Worm (Caenorhabditis elegans) whole organism, young adult: Measurements from ENCODE around the gene rpl-29.
A peak's percentile ranks its signal among the peaks of the same experiment; 100 is the strongest.

Source experiments
- B0019.2 ChIP-seq: fragments of 200-800 bp; sonication (Bioruptor generic); conservative IDR thresholded peaks from 2 replicates; pipeline ENCODE4 v1.3.6; 2022; ENCODE audit warnings: missing genetic modification reagents, missing genetic modification characterization, missing compliant biosample characterization
- Y67H2A.10 ChIP-seq: fragments of 200-800 bp; sonication (Bioruptor generic); conservative IDR thresholded peaks from 2 replicates; pipeline ENCODE4 v1.3.6; 2022; ENCODE audit warnings: missing genetic modification reagents, missing genetic modification characterization, missing compliant biosample characterization
- Y95B8A.8 ChIP-seq: fragments of 200-800 bp; sonication (Bioruptor generic); IDR thresholded peaks from 2 replicates; pipeline ENCODE4 v1.3.6; 2022; ENCODE audit warnings: missing genetic modification reagents, missing genetic modification characterization, missing compliant biosample characterization
- aptf-3 ChIP-seq: fragments of 200-800 bp; sonication (Bioruptor generic); IDR thresholded peaks from 2 replicates; pipeline ENCODE4 v1.3.6; 2022; ENCODE audit warnings: missing genetic modification characterization, missing compliant biosample characterization
- attf-6 ChIP-seq: fragments of 200-800 bp; sonication (Bioruptor generic); IDR thresholded peaks from 2 replicates; pipeline ENCODE4 v1.3.6; 2022; ENCODE audit warnings: missing genetic modification reagents, missing genetic modification characterization, missing compliant biosample characterization
- cebp-2 ChIP-seq: fragments of 200-800 bp; sonication (Bioruptor generic); IDR thresholded peaks from 2 replicates; pipeline ENCODE4 v1.3.6; 2022; ENCODE audit warnings: missing genetic modification characterization, missing compliant biosample characterization
- ceh-27 ChIP-seq: fragments of 200-800 bp; sonication (Bioruptor generic); optimal IDR thresholded peaks from 2 replicates; lab custom pipeline; 2018; ENCODE audit warnings: mild to moderate bottlenecking, missing genetic modification characterization, moderate library complexity, missing compliant biosample characterization
- egrh-3 ChIP-seq: fragments of 200-800 bp; sonication (Bioruptor generic); IDR thresholded peaks from 2 replicates; pipeline ENCODE4 v1.3.6; 2022; ENCODE audit warnings: missing genetic modification reagents, missing genetic modification characterization, missing compliant biosample characterization
- ets-4 ChIP-seq: fragments of 200-800 bp; sonication (Bioruptor generic); optimal IDR thresholded peaks from 2 replicates; lab custom pipeline; 2018; ENCODE audit warnings: mild to moderate bottlenecking, missing genetic modification characterization, missing compliant biosample characterization
- hlh-26 ChIP-seq: fragments of 200-800 bp; sonication (Bioruptor generic); conservative IDR thresholded peaks from 2 replicates; pipeline ENCODE4 v1.3.6; 2022; ENCODE audit warnings: missing genetic modification reagents, missing genetic modification characterization, missing compliant biosample characterization
- hmg-1.2 ChIP-seq: fragments of 200-800 bp; sonication (Bioruptor generic); IDR thresholded peaks from 2 replicates; pipeline ENCODE4 v1.3.6; 2022; ENCODE audit warnings: missing genetic modification reagents, missing genetic modification characterization, missing compliant biosample characterization
- lag-1 ChIP-seq: fragments of 200-800 bp; sonication (Bioruptor generic); IDR thresholded peaks from 2 replicates; pipeline ENCODE4 v1.3.6; 2022; ENCODE audit warnings: missing genetic modification reagents, missing genetic modification characterization, missing compliant biosample characterization
- let-607 ChIP-seq, 2 experiments: fragments of 200-800 bp in 1 of 2; sonication (Bioruptor generic) in 1 of 2; sonication (generic microtip) in 1 of 2; optimal IDR thresholded peaks; 2 replicates each; lab custom pipeline; 2016 to 2018; ENCODE audit warnings: mild to moderate bottlenecking in 2 of 2, missing compliant biosample characterization in 2 of 2, missing genetic modification characterization in 2 of 2, moderate library complexity in 2 of 2, missing genotype in 1 of 2
- lin-26 ChIP-seq: fragments of 200-800 bp; sonication (Bioruptor generic); IDR thresholded peaks from 2 replicates; pipeline ENCODE4 v1.3.6; 2022; ENCODE audit warnings: missing genetic modification reagents, missing genetic modification characterization, missing compliant biosample characterization
- lin-40 ChIP-seq: sonication (generic microtip); optimal IDR thresholded peaks from 2 replicates; lab custom pipeline; 2016; ENCODE audit warnings: missing genetic modification characterization, mild to moderate bottlenecking, missing compliant biosample characterization, missing genotype, missing genetic modification reagents
- nfya-2 ChIP-seq: fragments of 200-800 bp; sonication (Bioruptor generic); IDR thresholded peaks from 2 replicates; pipeline ENCODE4 v1.3.6; 2022; ENCODE audit warnings: missing genetic modification reagents, missing genetic modification characterization, missing compliant biosample characterization
- nhr-179 ChIP-seq: sonication (generic microtip); optimal IDR thresholded peaks from 2 replicates; lab custom pipeline; 2016; ENCODE audit warnings: mild to moderate bottlenecking, missing genetic modification characterization, missing compliant biosample characterization
- snpc-1.1 ChIP-seq: sonication (generic microtip); optimal IDR thresholded peaks from 2 replicates; lab custom pipeline; 2017; ENCODE audit warnings: missing genetic modification characterization, mild to moderate bottlenecking, missing compliant biosample characterization, antibody characterized with exemption, moderate library complexity, missing genotype, missing genetic modification reagents; ENCODE audit not compliant: insufficient read depth
- snpc-1.3 ChIP-seq: sonication (generic microtip); optimal IDR thresholded peaks from 2 replicates; lab custom pipeline; 2017; ENCODE audit warnings: missing genetic modification characterization, mild to moderate bottlenecking, missing compliant biosample characterization, antibody characterized with exemption, moderate library complexity, missing genotype, missing genetic modification reagents; ENCODE audit not compliant: insufficient read depth
- snpc-4 ChIP-seq, 5 experiments: fragments of 150-350 bp in 1 of 5; sonication (generic microtip) in 4 of 5; optimal IDR thresholded peaks; 2 replicates each; lab custom pipeline; 2014 to 2018; ENCODE audit warnings: missing genetic modification characterization in 5 of 5, missing biosample characterization in 3 of 5, antibody characterized with exemption in 2 of 5, mild to moderate bottlenecking in 2 of 5, missing compliant biosample characterization in 2 of 5, missing genotype in 2 of 5, moderate library complexity in 2 of 5, missing genetic modification reagents in 1 of 5
- sptf-2 ChIP-seq: fragments of 200-800 bp; sonication (Bioruptor generic); optimal IDR thresholded peaks from 2 replicates; lab custom pipeline; 2018; ENCODE audit warnings: mild to moderate bottlenecking, missing genetic modification characterization, missing compliant biosample characterization
- unc-130 ChIP-seq: sonication (generic microtip); optimal IDR thresholded peaks from 2 replicates; lab custom pipeline; 2016; ENCODE audit warnings: missing genetic modification reagents, missing genetic modification characterization, missing compliant biosample characterization
- xnd-1 ChIP-seq: sonication (generic microtip); optimal IDR thresholded peaks from 2 replicates; lab custom pipeline; 2016; ENCODE audit warnings: missing genotype, missing genetic modification reagents, missing genetic modification characterization, missing compliant biosample characterization

rpl-29 gene

ce11 chrIV:13887408-13888163 lies 5.6 kb downstream of the rpl-29 start, which contains the start of gene lin-66 (continued):
- TF ChIP-seq hlh-26 (no peak), hmg-1.2 (GFP tag; lab: Robert Waterston, UW) (peak; percentile 85), nhr-179 (tag; lab: Kevin White, UChicago) (no peak)

ce11 chrIV:13888164-13888518 lies 6.1 kb downstream of the rpl-29 start:
- TF ChIP-seq cebp-2 (0 out of 2 replicates have a peak, but pooled peaks have one; percentile 68), lag-1 (GFP tag; lab: Robert Waterston, UW) (no peak), nfya-2 (GFP tag; lab: Robert Waterston, UW) (no peak), snpc-1.3 (tag; lab: Kevin White, UChicago) (no peak), Y95B8A.8 (GFP tag; lab: Robert Waterston, UW) (no peak), lin-26 (GFP tag; lab: Robert Waterston, UW) (no peak), aptf-3 (GFP tag; lab: Robert Waterston, UW) (no peak)

DNA sequence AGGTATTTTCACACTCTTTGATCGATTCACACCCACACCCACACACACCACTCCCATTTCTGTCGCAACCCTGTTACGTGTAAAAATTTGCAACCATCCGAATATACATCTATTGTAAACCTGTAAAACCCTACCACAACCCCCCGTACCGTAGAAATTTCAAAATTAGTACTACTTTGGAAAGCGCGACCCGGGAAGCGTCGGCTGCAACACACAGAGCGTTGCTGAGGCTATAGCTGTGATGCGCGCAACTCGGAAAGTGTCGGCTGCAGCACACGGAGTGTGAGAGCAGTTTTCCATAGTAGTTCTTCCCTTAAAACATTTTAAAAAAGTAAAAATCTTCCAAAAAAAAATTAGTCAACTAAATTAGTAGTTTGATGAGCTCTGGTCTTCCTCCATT lies 11.1 kb downstream of the rpl-29 start:
- TF ChIP-seq lag-1 (GFP tag; lab: Robert Waterston, UW) (no peak), snpc-4 (GFP tag; optimal IDR thresholded peaks at IDR 0.05; lab: Kevin White, UChicago) (peak; percentile 36), snpc-4 (tag; optimal IDR thresholded peaks at IDR 0.05; lab: Kevin White, UChicago) (peak; percentile 88 to 95 (median 92)), snpc-1.1 (tag; lab: Kevin White, UChicago) (peak; percentile 75)

DNA sequence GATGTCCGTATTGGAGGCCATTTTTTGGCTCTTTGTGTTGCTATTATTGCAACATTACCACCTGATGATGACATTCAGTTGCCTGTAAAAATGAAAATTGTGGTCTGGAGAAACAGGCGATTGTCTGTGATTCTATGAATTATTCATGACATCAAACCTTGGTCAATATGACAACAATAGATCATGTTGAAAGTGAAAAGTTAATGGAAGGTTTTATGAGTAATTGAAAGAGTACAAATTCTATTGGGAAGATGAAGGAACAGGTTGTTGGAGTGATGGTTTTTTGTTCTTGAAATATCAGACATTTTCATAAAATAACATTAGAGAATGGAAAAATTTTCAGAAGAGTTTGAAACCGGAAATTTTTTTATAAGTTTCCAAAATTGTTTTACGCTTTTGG lies 20.7 kb downstream of the rpl-29 start, which contains the start of gene Y37A1A.3:
Gene Y37A1A.3 (minus strand): TSS at position 101 of the 400 bp plus-strand sequence.
- TF ChIP-seq let-607 (tag; optimal IDR thresholded peaks at IDR 0.05; lab: Kevin White, UChicago), result no peak
- TF ChIP-seq Y67H2A.10 (GFP tag; lab: Robert Waterston, UW), result no peak
- TF ChIP-seq ceh-27 (GFP tag; lab: Kevin White, UChicago), result no peak
- TF ChIP-seq sptf-2 (GFP tag; lab: Kevin White, UChicago), result no peak
- TF ChIP-seq B0019.2 (GFP tag; lab: Robert Waterston, UW), result no peak
- TF ChIP-seq cebp-2, result no peak
- TF ChIP-seq xnd-1 (tag; lab: Kevin White, UChicago), result no peak
- no peak for TF ChIP-seq aptf-3 (GFP tag; lab: Robert Waterston, UW)

DNA sequence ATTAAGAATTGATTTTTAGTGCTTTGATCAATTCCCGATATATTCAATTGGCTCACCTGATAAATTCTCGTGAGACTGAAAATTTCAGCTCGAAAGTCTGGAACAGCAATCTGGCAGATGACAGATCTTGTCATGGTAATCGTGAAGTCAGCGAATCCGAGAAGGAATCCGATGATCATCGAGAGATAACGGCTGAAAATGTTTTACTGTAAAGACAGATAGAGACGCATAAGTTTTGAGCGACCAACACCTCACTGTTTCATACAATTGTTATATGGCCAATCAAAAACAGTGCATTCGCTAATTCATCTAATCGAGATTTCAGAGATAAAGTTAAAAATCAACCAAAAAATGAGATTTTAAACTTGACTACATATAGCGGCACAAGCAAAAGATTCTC lies 24.3 kb downstream of the rpl-29 start:
- TF ChIP-seq attf-6 (0 out of 2 replicates have a peak, but pooled peaks have one; percentile 52), sptf-2 (GFP tag; lab: Kevin White, UChicago) (no peak)

ce11 chrIV:13910013-13910412 lies 28.0 kb downstream of the rpl-29 start:
- peak; percentile 97 for TF ChIP-seq egrh-3

- TF ChIP-seq lin-40 (tag; lab: Kevin White, UChicago) (peak; percentile 27), unc-130 (no peak)
Observed at ce11 chrIV:13910931-13911330, 28.9 kb downstream of the rpl-29 start.

DNA sequence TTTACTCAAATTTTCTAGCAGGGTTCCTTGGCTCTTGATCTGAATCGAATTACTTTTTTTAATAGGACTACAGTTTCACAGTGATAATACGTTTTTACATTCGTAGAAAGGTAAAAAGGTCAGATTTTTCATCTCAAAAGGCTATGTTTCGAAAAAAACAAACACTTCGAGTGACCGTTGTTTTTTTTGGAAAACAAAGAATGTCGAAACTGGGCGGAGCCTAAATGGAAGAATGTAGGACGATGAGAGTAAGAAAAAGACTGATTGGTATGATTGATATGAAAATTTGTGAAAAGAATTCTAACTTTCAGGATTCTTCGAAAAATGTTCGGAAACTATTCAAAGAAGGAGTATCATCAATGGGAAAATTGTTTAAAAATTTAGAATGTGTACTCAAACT lies 30.9 kb downstream of the rpl-29 start, which contains the start of gene Y37A1A.2:
Gene Y37A1A.2 (minus strand): TSS at position 101 of the 400 bp plus-strand sequence.
- TF ChIP-seq ets-4 (GFP tag; lab: Kevin White, UChicago), result no peak
- TF ChIP-seq attf-6, result 0 out of 2 replicates have a peak, but pooled peaks have one; percentile 51
